Worm (Caenorhabditis elegans): ENCODE results near the gene bath-26.

DNA sequence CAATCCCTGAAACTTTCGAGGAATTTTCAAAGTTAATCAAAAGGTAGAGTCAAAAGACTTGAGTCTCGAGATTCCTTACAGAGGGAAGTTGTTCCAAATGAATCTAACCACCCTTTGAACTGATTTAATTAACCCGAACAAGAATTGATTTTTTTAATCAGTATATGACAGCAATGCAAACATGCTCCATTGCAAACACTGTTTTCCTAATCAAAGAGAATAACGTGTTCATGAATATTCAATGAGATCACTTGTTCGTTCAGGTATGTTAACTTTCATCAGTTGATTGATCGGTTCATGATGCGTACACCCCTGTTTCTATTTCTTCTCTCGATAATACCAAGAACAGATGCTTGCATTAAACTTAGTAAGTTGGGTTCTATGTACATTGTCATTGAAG is 25.1 kb upstream of the bath-26 start, which contains the start of gene C08E3.14:
- no peak for TF ChIP-seq pes-1 (GFP tag; IDR thresholded peaks at IDR 0.05)
- no peak for TF ChIP-seq B0310.2 (tag; optimal IDR thresholded peaks at IDR 0.05)
- TF ChIP-seq tra-4 (tag; optimal IDR thresholded peaks at IDR 0.05): no peak
- TF ChIP-seq ama-1 (optimal IDR thresholded peaks at IDR 0.05): no peak
- TF ChIP-seq ets-7 (tag; optimal IDR thresholded peaks at IDR 0.05): no peak
- no peak for TF ChIP-seq hnd-1 (tag; optimal IDR thresholded peaks at IDR 0.05)
- no peak for TF ChIP-seq flt-1 (GFP tag; IDR thresholded peaks at IDR 0.05)
- TF ChIP-seq F13C5.2 (tag; optimal IDR thresholded peaks at IDR 0.05): no peak
